Fruit fly (Drosophila melanogaster): Measurements from ENCODE around the gene CG15545.

The CG15545 gene

dm6 chr3R:30918872-30919271, 46.7 kb upstream of the CG15545 start (continued):
- TF ChIP-seq kay (GFP tag; optimal IDR thresholded peaks at IDR 0.05) = no peak
- TF ChIP-seq CG18476 (GFP tag; optimal IDR thresholded peaks at IDR 0.05) = no peak
- TF ChIP-seq ATbp (GFP tag; optimal IDR thresholded peaks at IDR 0.05) = peak; percentile 52
- no peak for TF ChIP-seq sc (optimal IDR thresholded peaks at IDR 0.05)
- TF ChIP-seq sc (GFP tag; optimal IDR thresholded peaks at IDR 0.05) = peak; percentile 9
- no peak for TF ChIP-seq sd (tag; optimal IDR thresholded peaks at IDR 0.05)
- no peak for TF ChIP-seq CG3281 (GFP tag; optimal IDR thresholded peaks at IDR 0.05)
- TF ChIP-seq Hr3 (GFP tag; optimal IDR thresholded peaks at IDR 0.05) = no peak
- no peak for TF ChIP-seq lilli (GFP tag; optimal IDR thresholded peaks at IDR 0.05)
- TF ChIP-seq gcm (GFP tag; optimal IDR thresholded peaks at IDR 0.05) = no peak
- TF ChIP-seq sr (GFP tag; IDR thresholded peaks at IDR 0.05) = no peak
- no peak for TF ChIP-seq CG7928 (GFP tag; optimal IDR thresholded peaks at IDR 0.05)
- no peak for TF ChIP-seq CG14050 (GFP tag; IDR thresholded peaks at IDR 0.05)
- peak; percentile 11 for TF ChIP-seq bab2 (GFP tag; optimal IDR thresholded peaks at IDR 0.05)
- peak; percentile 2 for TF ChIP-seq Fer3 (tag; optimal IDR thresholded peaks at IDR 0.05)
- peak; percentile 42 for TF ChIP-seq CG18262 (tag; optimal IDR thresholded peaks at IDR 0.05)
- TF ChIP-seq B-H2 (GFP tag; optimal IDR thresholded peaks at IDR 0.05) = no peak
- TF ChIP-seq C15 (GFP tag; IDR thresholded peaks at IDR 0.05) = no peak
- TF ChIP-seq hb (GFP tag; IDR thresholded peaks at IDR 0.05; ENCODE audit: partially characterized antibody) = no peak
- TF ChIP-seq row (GFP tag; IDR thresholded peaks at IDR 0.05) = no peak
- peak; percentile 38 for TF ChIP-seq Sox100B (GFP tag; optimal IDR thresholded peaks at IDR 0.05)
- no peak for TF ChIP-seq tap (tag; optimal IDR thresholded peaks at IDR 0.05)
- TF ChIP-seq CG15073 (GFP tag; optimal IDR thresholded peaks at IDR 0.05) = no peak
- TF ChIP-seq CG11398 (GFP tag; optimal IDR thresholded peaks at IDR 0.05) = no peak
- no peak for TF ChIP-seq D (optimal IDR thresholded peaks at IDR 0.05)
- TF ChIP-seq D (GFP tag; optimal IDR thresholded peaks at IDR 0.05) = no peak
- no peak for TF ChIP-seq CG3847 (GFP tag; IDR thresholded peaks at IDR 0.05)
- no peak for TF ChIP-seq tna (GFP tag; IDR thresholded peaks at IDR 0.05; ENCODE audit: partially characterized antibody)
- peak; percentile 46 for TF ChIP-seq CrebB (tag; optimal IDR thresholded peaks at IDR 0.05)
- peak; percentile 6 for TF ChIP-seq CG12219 (GFP tag; optimal IDR thresholded peaks at IDR 0.05)
- TF ChIP-seq oc (tag; optimal IDR thresholded peaks at IDR 0.05) = no peak
- TF ChIP-seq CG1233 (GFP tag; optimal IDR thresholded peaks at IDR 0.05) = peak; percentile 19
- TF ChIP-seq CG15601 (tag; optimal IDR thresholded peaks at IDR 0.05) = peak; percentile 56
- no peak for TF ChIP-seq dimm (GFP tag; IDR thresholded peaks at IDR 0.05)
- no peak for TF ChIP-seq CG8944 (GFP tag; optimal IDR thresholded peaks at IDR 0.05)
- TF ChIP-seq CG18619 (GFP tag; optimal IDR thresholded peaks at IDR 0.05) = no peak
- TF ChIP-seq Hey (tag; optimal IDR thresholded peaks at IDR 0.05) = no peak
- TF ChIP-seq Rx (GFP tag; IDR thresholded peaks at IDR 0.05) = no peak
- no peak for TF ChIP-seq stwl (tag; optimal IDR thresholded peaks at IDR 0.05)
- TF ChIP-seq BtbVII (GFP tag; optimal IDR thresholded peaks at IDR 0.05) = no peak
- no peak for TF ChIP-seq NC2α (GFP tag; optimal IDR thresholded peaks at IDR 0.05)
- no peak for TF ChIP-seq Ssrp (tag; optimal IDR thresholded peaks at IDR 0.05)
- no peak for TF ChIP-seq HmgD (GFP tag; optimal IDR thresholded peaks at IDR 0.05)
- no peak for TF ChIP-seq gcm2 (GFP tag; optimal IDR thresholded peaks at IDR 0.05)
- no peak for TF ChIP-seq CG30431 (GFP tag; optimal IDR thresholded peaks at IDR 0.05)
- TF ChIP-seq Xbp1 (GFP tag; optimal IDR thresholded peaks at IDR 0.05) = no peak
- no peak for TF ChIP-seq croc (GFP tag; conservative IDR thresholded peaks at IDR 0.05)
- TF ChIP-seq ac (GFP tag; optimal IDR thresholded peaks at IDR 0.05) = peak; percentile 68
- TF ChIP-seq CG12942 (GFP tag; optimal IDR thresholded peaks at IDR 0.05) = no peak
- no peak for TF ChIP-seq Chrac-16 (GFP tag; optimal IDR thresholded peaks at IDR 0.05)
- TF ChIP-seq HHEX (GFP tag; optimal IDR thresholded peaks at IDR 0.05) = peak; percentile 2
- TF ChIP-seq CG13424 (tag; optimal IDR thresholded peaks at IDR 0.05) = peak; percentile 44
